Fruit fly (Drosophila melanogaster): ENCODE results near the gene Plp.

Gene Plp

dm6 chr3L:15104849-15105555 is 10.5 kb upstream of the Plp start (continued):
- TF ChIP-seq yki (optimal IDR thresholded peaks at IDR 0.05), result no peak
- TF ChIP-seq Antp (GFP tag; optimal IDR thresholded peaks at IDR 0.05), result peak; percentile 72
- TF ChIP-seq Trl (optimal IDR thresholded peaks at IDR 0.05), result no peak
- peak; percentile 20 for TF ChIP-seq Trl (GFP tag; optimal IDR thresholded peaks at IDR 0.05)
- TF ChIP-seq cato (GFP tag; optimal IDR thresholded peaks at IDR 0.05; ENCODE audit: borderline replicate concordance), result peak; percentile 0
- TF ChIP-seq amos (GFP tag; IDR thresholded peaks at IDR 0.05; ENCODE audit: partially characterized antibody), result no peak
- TF ChIP-seq CG34422 (GFP tag; IDR thresholded peaks at IDR 0.05), result no peak; the same call in 2 of the 3 replicates
- TF ChIP-seq CG17802 (tag; optimal IDR thresholded peaks at IDR 0.05), result no peak
- TF ChIP-seq tin (GFP tag; optimal IDR thresholded peaks at IDR 0.05), result peak; percentile 46
- no peak for TF ChIP-seq vnd (GFP tag; IDR thresholded peaks at IDR 0.05; ENCODE audit: partially characterized antibody)
- TF ChIP-seq CG6791 (GFP tag; IDR thresholded peaks at IDR 0.05; ENCODE audit: partially characterized antibody), result no peak
- no peak for TF ChIP-seq CG4854 (GFP tag; optimal IDR thresholded peaks at IDR 0.05)
- TF ChIP-seq bowl (GFP tag; IDR thresholded peaks at IDR 0.05), result no peak
- peak; percentile 24 for TF ChIP-seq Hand (GFP tag; optimal IDR thresholded peaks at IDR 0.05)
- TF ChIP-seq CG11398 (GFP tag; optimal IDR thresholded peaks at IDR 0.05), result peak; percentile 53
- peak; percentile 31 for TF ChIP-seq Hr3 (GFP tag; optimal IDR thresholded peaks at IDR 0.05)
- TF ChIP-seq Asciz (GFP tag; optimal IDR thresholded peaks at IDR 0.05), result no peak
- TF ChIP-seq esg (GFP tag; conservative IDR thresholded peaks at IDR 0.05), result peak; percentile 56
- TF ChIP-seq Poxn (GFP tag; IDR thresholded peaks at IDR 0.05), result no peak
- peak; percentile 56 for TF ChIP-seq peb (GFP tag; IDR thresholded peaks at IDR 0.05)
- peak; percentile 70 for TF ChIP-seq CG2678 (tag; optimal IDR thresholded peaks at IDR 0.05)
- no peak for TF ChIP-seq CG8765 (GFP tag; IDR thresholded peaks at IDR 0.05)
- TF ChIP-seq phol (tag; optimal IDR thresholded peaks at IDR 0.05), result peak; percentile 23
- TF ChIP-seq repo (GFP tag; optimal IDR thresholded peaks at IDR 0.05), result peak; percentile 5
- TF ChIP-seq CG8388 (GFP tag; optimal IDR thresholded peaks at IDR 0.05), result peak; percentile 27
- peak; percentile 26; the same call in 2 of the 3 replicates for TF ChIP-seq croc (GFP tag; conservative IDR thresholded peaks at IDR 0.05)
- TF ChIP-seq CG9876 (GFP tag; optimal IDR thresholded peaks at IDR 0.05), result no peak
- no peak for TF ChIP-seq CG4282 (GFP tag; optimal IDR thresholded peaks at IDR 0.05)
- peak; percentile 63 for TF ChIP-seq CG12659 (GFP tag; optimal IDR thresholded peaks at IDR 0.05)
- no peak; the same call in 1 of the 3 replicates for TF ChIP-seq tgo (GFP tag; IDR thresholded peaks at IDR 0.05)
- TF ChIP-seq cwo (GFP tag; optimal IDR thresholded peaks at IDR 0.05), result peak; percentile 25
- TF ChIP-seq twi (tag; optimal IDR thresholded peaks at IDR 0.05), result no peak
- TF ChIP-seq Dll (GFP tag; IDR thresholded peaks at IDR 0.05; ENCODE audit: partially characterized antibody), result 0 out of 4 replicates have a peak, but pooled peaks have one; percentile 3
- no peak for TF ChIP-seq Nf-YB (GFP tag; optimal IDR thresholded peaks at IDR 0.05)
- TF ChIP-seq NK7.1 (GFP tag; optimal IDR thresholded peaks at IDR 0.05), result peak; percentile 60
- peak; percentile 43 for TF ChIP-seq Bteb2 (GFP tag; optimal IDR thresholded peaks at IDR 0.05)
- TF ChIP-seq sob (GFP tag; IDR thresholded peaks at IDR 0.05), result peak; percentile 75
- peak; percentile 72 for TF ChIP-seq CoRest (tag; optimal IDR thresholded peaks at IDR 0.05)
- no peak for TF ChIP-seq HLHmδ (GFP tag; optimal IDR thresholded peaks at IDR 0.05)
- peak; percentile 56 for TF ChIP-seq CG9727 (GFP tag; optimal IDR thresholded peaks at IDR 0.05)
- no peak for TF ChIP-seq HLH4C (GFP tag; IDR thresholded peaks at IDR 0.05; ENCODE audit: partially characterized antibody)
- no peak for TF ChIP-seq CG3065 (GFP tag; optimal IDR thresholded peaks at IDR 0.05)
- peak; percentile 2 for TF ChIP-seq en (GFP tag; optimal IDR thresholded peaks at IDR 0.05)
- TF ChIP-seq CG31441 (GFP tag; IDR thresholded peaks at IDR 0.05), result peak; percentile 55
- no peak for TF ChIP-seq CG2116 (GFP tag; optimal IDR thresholded peaks at IDR 0.05)
- TF ChIP-seq dmrt99B (tag; optimal IDR thresholded peaks at IDR 0.05), result peak; percentile 70
- peak; percentile 8 for TF ChIP-seq CG10274 (GFP tag; optimal IDR thresholded peaks at IDR 0.05)
- TF ChIP-seq CG15514 (GFP tag; optimal IDR thresholded peaks at IDR 0.05), result no peak
- no peak for TF ChIP-seq h (optimal IDR thresholded peaks at IDR 0.05)
- peak; percentile 70 for TF ChIP-seq CG18599 (GFP tag; optimal IDR thresholded peaks at IDR 0.05)

Data from whole organism, embryonic.